Worm (Caenorhabditis elegans) whole organism, early embryonic: ENCODE results near the gene ric-4.

ENCODE experiments used
- B0310.2 ChIP-seq: sonication (generic microtip); optimal IDR thresholded peaks from 2 replicates; lab custom pipeline; 2016; ENCODE audit warnings: mild to moderate bottlenecking, missing genetic modification characterization, missing compliant biosample characterization
- F13C5.2 ChIP-seq: sonication (generic microtip); optimal IDR thresholded peaks from 2 replicates; lab custom pipeline; 2017; ENCODE audit warnings: mild to moderate bottlenecking, missing genetic modification characterization, inconsistent platforms, missing compliant biosample characterization
- ama-1 ChIP-seq: fragments of 150-350 bp; optimal IDR thresholded peaks from 2 replicates; lab custom pipeline; 2014
- ceh-13 ChIP-seq: fragments of 200-800 bp; sonication (Bioruptor generic); optimal IDR thresholded peaks from 2 replicates; lab custom pipeline; 2018; ENCODE audit warnings: mild to moderate bottlenecking, missing genetic modification characterization, missing compliant biosample characterization
- ets-7 ChIP-seq: sonication (generic microtip); optimal IDR thresholded peaks from 2 replicates; lab custom pipeline; 2016; ENCODE audit warnings: missing genotype, missing genetic modification characterization, missing compliant biosample characterization
- flt-1 ChIP-seq: fragments of 200-800 bp; sonication (Bioruptor generic); IDR thresholded peaks from 2 replicates; pipeline ENCODE4 v1.3.6; 2022; ENCODE audit warnings: missing genetic modification characterization, missing compliant biosample characterization
- pes-1 ChIP-seq: fragments of 200-800 bp; sonication (Bioruptor generic); IDR thresholded peaks from 2 replicates; pipeline ENCODE4 v1.3.6; 2022; ENCODE audit warnings: missing genetic modification reagents, missing genetic modification characterization, missing compliant biosample characterization
- tbx-11 ChIP-seq: fragments of 200-800 bp; sonication (Bioruptor generic); IDR thresholded peaks from 2 replicates; pipeline ENCODE4 v1.3.6; 2022; ENCODE audit warnings: missing genetic modification characterization, missing compliant biosample characterization
- tra-4 ChIP-seq: sonication (generic microtip); optimal IDR thresholded peaks from 2 replicates; lab custom pipeline; 2017; ENCODE audit warnings: missing genetic modification characterization, missing compliant biosample characterization

ce11 chrV:10225610-10226009, 44.5 kb downstream of the ric-4 start, which contains the start of gene daf-36:
- TF ChIP-seq ama-1 (lab: Kevin White, UChicago) (no peak), ets-7 (tag; lab: Kevin White, UChicago) (no peak), ceh-13 (GFP tag; lab: Kevin White, UChicago) (no peak), F13C5.2 (tag; lab: Kevin White, UChicago) (no peak), tra-4 (tag; lab: Kevin White, UChicago) (no peak), B0310.2 (tag; lab: Kevin White, UChicago) (no peak), flt-1 (GFP tag; lab: Robert Waterston, UW) (no peak), pes-1 (GFP tag; lab: Robert Waterston, UW) (no peak), tbx-11 (no peak)
